Fruit fly (Drosophila melanogaster) whole organism, prepupa: Measurements from ENCODE around the gene CG33303.

ENCODE experiments used
- CG10631 ChIP-seq: fragments of 200-800 bp; sonication (Bioruptor generic); optimal IDR thresholded peaks from 2 replicates; lab custom pipeline; 2016; ENCODE audit warnings: missing biosample characterization, missing genetic modification characterization
- CG11294 ChIP-seq: fragments of 200-800 bp; sonication (Bioruptor generic); IDR thresholded peaks from 2 replicates; pipeline ENCODE4 v1.3.6; 2022; ENCODE audit warnings: missing biosample characterization, missing genetic modification characterization
- CG11762 ChIP-seq: fragments of 200-800 bp; sonication (Bioruptor generic); optimal IDR thresholded peaks from 3 replicates; lab custom pipeline; 2016; ENCODE audit warnings: missing biosample characterization, missing genetic modification characterization; ENCODE audit not compliant: insufficient read depth
- CG11902 ChIP-seq: fragments of 200-800 bp; sonication (Bioruptor generic); optimal IDR thresholded peaks from 3 replicates; lab custom pipeline; 2016; ENCODE audit warnings: missing biosample characterization, missing genetic modification characterization
- CG15336 ChIP-seq: fragments of 200-800 bp; sonication (Bioruptor generic); IDR thresholded peaks from 2 replicates; pipeline ENCODE4 v1.3.6; 2022; ENCODE audit warnings: missing biosample characterization, missing genetic modification characterization
- CG16779 ChIP-seq: fragments of 200-800 bp; sonication (Bioruptor generic); optimal IDR thresholded peaks from 3 replicates; lab custom pipeline; 2017; ENCODE audit warnings: missing biosample characterization, mild to moderate bottlenecking, missing genetic modification characterization
- CG3032 ChIP-seq: fragments of 200-800 bp; optimal IDR thresholded peaks from 2 replicates; lab custom pipeline; 2019; ENCODE audit warnings: missing biosample characterization, mild to moderate bottlenecking, missing genetic modification characterization, moderate library complexity
- CG32006 ChIP-seq: fragments of 200-800 bp; sonication (Bioruptor generic); optimal IDR thresholded peaks from 3 replicates; lab custom pipeline; 2017; ENCODE audit warnings: missing biosample characterization, mild to moderate bottlenecking, missing genetic modification characterization
- CG34406 ChIP-seq: fragments of 200-800 bp; sonication (Bioruptor generic); optimal IDR thresholded peaks from 3 replicates; lab custom pipeline; 2016; ENCODE audit warnings: missing biosample characterization, missing genetic modification characterization
- CG3919 ChIP-seq: fragments of 200-800 bp; sonication (Bioruptor generic); optimal IDR thresholded peaks from 3 replicates; lab custom pipeline; 2016; ENCODE audit warnings: missing biosample characterization, missing genetic modification characterization
- CG4318 ChIP-seq: fragments of 200-800 bp; sonication (Bioruptor generic); optimal IDR thresholded peaks from 3 replicates; lab custom pipeline; 2017; ENCODE audit warnings: missing biosample characterization, mild to moderate bottlenecking, missing genetic modification characterization
- CG6276 ChIP-seq: fragments of 200-800 bp; sonication (Bioruptor generic); optimal IDR thresholded peaks from 2 replicates; lab custom pipeline; 2017; ENCODE audit warnings: missing biosample characterization, mild to moderate bottlenecking, missing genetic modification characterization
- CG6792 ChIP-seq: fragments of 200-800 bp; sonication (Bioruptor generic); optimal IDR thresholded peaks from 3 replicates; lab custom pipeline; 2016; ENCODE audit warnings: missing biosample characterization, missing genetic modification characterization
- CG6808 ChIP-seq: fragments of 200-800 bp; sonication (Bioruptor generic); optimal IDR thresholded peaks from 3 replicates; lab custom pipeline; 2017; ENCODE audit warnings: missing biosample characterization, missing genetic modification characterization, mild to moderate bottlenecking, moderate library complexity, missing genetic modification reagents
- CG6854 ChIP-seq: fragments of 200-800 bp; sonication (Bioruptor generic); optimal IDR thresholded peaks from 2 replicates; lab custom pipeline; 2017; ENCODE audit warnings: missing biosample characterization, mild to moderate bottlenecking, missing genetic modification characterization
- CG7368 ChIP-seq: fragments of 200-800 bp; sonication (Bioruptor generic); optimal IDR thresholded peaks from 3 replicates; lab custom pipeline; 2016; ENCODE audit warnings: missing biosample characterization, missing genetic modification characterization
- CG8119 ChIP-seq: fragments of 200-800 bp; sonication (Bioruptor generic); IDR thresholded peaks from 3 replicates; pipeline ENCODE4 v1.3.6; 2022; ENCODE audit warnings: missing biosample characterization, missing genetic modification characterization
- CG8319 ChIP-seq: fragments of 200-800 bp; sonication (Bioruptor generic); optimal IDR thresholded peaks from 3 replicates; lab custom pipeline; 2016; ENCODE audit warnings: missing biosample characterization, missing genetic modification characterization
- CG8632 ChIP-seq: fragments of 200-800 bp; sonication (Bioruptor generic); optimal IDR thresholded peaks from 3 replicates; lab custom pipeline; 2016; ENCODE audit warnings: missing biosample characterization, missing genetic modification characterization
- Eip78C ChIP-seq: fragments of 200-800 bp; sonication (Bioruptor generic); peaks from one replicate; lab custom pipeline; 2016; ENCODE audit warnings: missing biosample characterization, missing genetic modification characterization
- Eip93F ChIP-seq: fragments of 200-800 bp; sonication (Bioruptor generic); optimal IDR thresholded peaks from 2 replicates; lab custom pipeline; 2016; ENCODE audit warnings: missing biosample characterization, mild to moderate bottlenecking, missing genetic modification characterization
- Ets21C ChIP-seq: fragments of 200-800 bp; sonication (Bioruptor generic); optimal IDR thresholded peaks from 3 replicates; lab custom pipeline; 2016; ENCODE audit warnings: missing biosample characterization, missing genetic modification characterization
- Gug ChIP-seq: fragments of 200-800 bp; sonication (Bioruptor generic); IDR thresholded peaks from 2 replicates; pipeline ENCODE4 v1.3.6; 2022; ENCODE audit warnings: missing biosample characterization, missing genetic modification characterization
- Hr4 ChIP-seq: fragments of 200-800 bp; sonication (Bioruptor generic); optimal IDR thresholded peaks from 3 replicates; lab custom pipeline; 2016; ENCODE audit warnings: missing biosample characterization, missing genetic modification characterization
- Lpt ChIP-seq: fragments of 200-800 bp; sonication (Bioruptor generic); optimal IDR thresholded peaks from 3 replicates; lab custom pipeline; 2016; ENCODE audit warnings: missing biosample characterization, missing genetic modification characterization
- Met ChIP-seq: fragments of 200-800 bp; sonication (Bioruptor generic); optimal IDR thresholded peaks from 3 replicates; lab custom pipeline; 2016; ENCODE audit warnings: missing biosample characterization, missing genetic modification characterization
- OdsH ChIP-seq: fragments of 200-800 bp; sonication (Bioruptor generic); optimal IDR thresholded peaks from 3 replicates; lab custom pipeline; 2016; ENCODE audit warnings: missing biosample characterization, missing genetic modification characterization
- Smox ChIP-seq: fragments of 200-800 bp; sonication (Bioruptor generic); optimal IDR thresholded peaks from 3 replicates; lab custom pipeline; 2016; ENCODE audit warnings: missing biosample characterization, missing genetic modification characterization
- Sox15 ChIP-seq: fragments of 200-800 bp; sonication (Bioruptor generic); optimal IDR thresholded peaks from 3 replicates; lab custom pipeline; 2016; ENCODE audit warnings: missing biosample characterization, missing genetic modification characterization
- achi ChIP-seq: fragments of 200-800 bp; sonication (Bioruptor generic); optimal IDR thresholded peaks from 3 replicates; lab custom pipeline; 2016; ENCODE audit warnings: missing biosample characterization, missing genetic modification characterization
- acj6 ChIP-seq: fragments of 200-800 bp; sonication (Bioruptor generic); optimal IDR thresholded peaks from 3 replicates; lab custom pipeline; 2016; ENCODE audit warnings: missing biosample characterization, missing genetic modification characterization
- dac ChIP-seq: fragments of 200-800 bp; sonication (Bioruptor generic); optimal IDR thresholded peaks from 2 replicates; lab custom pipeline; 2017; ENCODE audit warnings: missing biosample characterization, mild to moderate bottlenecking, missing genetic modification characterization
- dsx ChIP-seq: fragments of 200-800 bp; optimal IDR thresholded peaks from 3 replicates; lab custom pipeline; 2019; ENCODE audit warnings: missing biosample characterization, mild to moderate bottlenecking, missing genetic modification characterization, moderate library complexity; ENCODE audit not compliant: poor library complexity, severe bottlenecking
- eg ChIP-seq: fragments of 200-800 bp; sonication (Bioruptor generic); IDR thresholded peaks from 3 replicates; pipeline ENCODE4 v1.3.6; 2022; ENCODE audit warnings: missing biosample characterization, missing genetic modification characterization
- esn ChIP-seq: fragments of 200-800 bp; sonication (Bioruptor generic); optimal IDR thresholded peaks from 2 replicates; lab custom pipeline; 2016; ENCODE audit warnings: missing biosample characterization, mild to moderate bottlenecking, missing genetic modification characterization, moderate library complexity
- fd59A ChIP-seq: fragments of 200-800 bp; sonication (Bioruptor generic); optimal IDR thresholded peaks from 2 replicates; lab custom pipeline; 2017; ENCODE audit warnings: missing biosample characterization, mild to moderate bottlenecking, missing genetic modification characterization, missing genetic modification reagents
- net ChIP-seq: fragments of 200-800 bp; sonication (Bioruptor generic); optimal IDR thresholded peaks from 3 replicates; lab custom pipeline; 2016; ENCODE audit warnings: missing biosample characterization, missing genetic modification characterization
- pdm3 ChIP-seq: fragments of 200-800 bp; sonication (Bioruptor generic); optimal IDR thresholded peaks from 3 replicates; lab custom pipeline; 2016; ENCODE audit warnings: missing biosample characterization, missing genetic modification characterization
- spab ChIP-seq: fragments of 200-800 bp; sonication (Bioruptor generic); optimal IDR thresholded peaks from 2 replicates; lab custom pipeline; 2017; ENCODE audit warnings: missing biosample characterization, mild to moderate bottlenecking, missing genetic modification characterization, missing genetic modification reagents
- vri ChIP-seq: fragments of 200-800 bp; sonication (Bioruptor generic); optimal IDR thresholded peaks from 3 replicates; lab custom pipeline; 2016; ENCODE audit warnings: missing biosample characterization, mild to moderate bottlenecking, missing genetic modification characterization

The CG33303 gene

DNA sequence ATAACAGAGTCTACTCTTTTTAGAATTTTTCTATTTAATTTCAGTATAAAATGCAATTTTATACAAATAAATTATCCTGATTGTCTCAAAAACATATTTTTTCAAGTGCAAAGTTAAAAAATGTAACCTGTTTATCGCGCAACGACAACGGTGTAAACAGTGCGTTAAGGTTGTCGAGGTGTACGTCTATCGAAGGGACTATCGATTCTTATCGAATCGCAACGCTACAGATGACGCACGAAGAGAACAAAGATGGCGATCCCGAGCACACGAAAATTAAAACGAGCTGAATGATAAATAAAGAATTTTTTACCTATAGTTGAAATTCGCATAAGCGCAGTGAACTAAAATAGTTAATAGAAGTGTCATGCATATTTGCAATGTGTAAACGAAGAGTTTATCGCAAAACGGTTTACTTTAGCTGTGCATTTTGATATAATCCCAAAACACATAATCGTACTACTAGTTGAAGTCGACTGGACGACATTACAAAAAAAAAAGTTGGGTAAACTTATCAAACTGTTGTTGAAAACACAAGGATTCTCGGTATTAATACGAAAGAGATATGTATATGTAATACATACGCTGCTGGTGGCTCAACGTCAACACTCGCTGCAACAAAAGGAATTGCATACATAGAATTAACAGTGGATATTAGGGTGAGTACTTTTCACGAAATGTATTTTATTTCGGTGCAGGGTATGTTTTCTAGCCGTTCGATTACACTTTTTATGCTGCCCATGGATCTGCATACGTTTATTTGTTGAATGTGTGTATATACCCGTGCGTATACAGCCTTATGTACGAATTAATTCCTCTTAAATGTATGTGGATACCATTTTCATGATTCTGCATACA lies 12.5 kb upstream of the CG33303 start, which contains the start of gene da (continued):
- TF ChIP-seq dsx (GFP tag; lab: Kevin White, UChicago) (peak; percentile 29), Eip93F (GFP tag; lab: Kevin White, UChicago) (peak; percentile 21), Lpt (GFP tag; lab: Kevin White, UChicago) (no peak), CG6792 (GFP tag; lab: Kevin White, UChicago) (peak; percentile 36), Gug (GFP tag; lab: Robert Waterston, UW) (no peak), acj6 (GFP tag; lab: Kevin White, UChicago) (peak; percentile 38), CG8119 (GFP tag; lab: Robert Waterston, UW) (no peak; the same call in 2 of the 3 replicates), Smox (peak; percentile 56), CG10631 (GFP tag; lab: Kevin White, UChicago) (no peak), CG3919 (GFP tag; lab: Kevin White, UChicago) (no peak), CG6808 (GFP tag; lab: Kevin White, UChicago) (no peak), Met (peak; percentile 62), esn (GFP tag; lab: Kevin White, UChicago) (peak; percentile 66), eg (no peak; the same call in 1 of the 3 replicates), CG16779 (tag; lab: Kevin White, UChicago) (no peak), CG11294 (GFP tag; lab: Robert Waterston, UW) (no peak), spab (no peak), net (GFP tag; lab: Kevin White, UChicago) (peak; percentile 23), CG8319 (no peak), achi (peak; percentile 45), Ets21C (peak; percentile 12), CG32006 (GFP tag; lab: Kevin White, UChicago) (no peak), dac (GFP tag; lab: Kevin White, UChicago) (peak; percentile 8), CG4318 (GFP tag; lab: Kevin White, UChicago) (no peak), CG6276 (GFP tag; lab: Kevin White, UChicago) (no peak), Hr4 (GFP tag; lab: Kevin White, UChicago) (peak; percentile 54), CG11902 (GFP tag; lab: Kevin White, UChicago) (peak; percentile 11), pdm3 (GFP tag; lab: Kevin White, UChicago) (peak; percentile 73), Sox15 (GFP tag; lab: Kevin White, UChicago) (peak; percentile 5), OdsH (GFP tag; lab: Kevin White, UChicago) (peak; percentile 58), CG34406 (no peak), CG3032 (peak; percentile 61), CG6854 (GFP tag; lab: Kevin White, UChicago) (no peak), vri (GFP tag; lab: Kevin White, UChicago) (peak; percentile 45)

DNA sequence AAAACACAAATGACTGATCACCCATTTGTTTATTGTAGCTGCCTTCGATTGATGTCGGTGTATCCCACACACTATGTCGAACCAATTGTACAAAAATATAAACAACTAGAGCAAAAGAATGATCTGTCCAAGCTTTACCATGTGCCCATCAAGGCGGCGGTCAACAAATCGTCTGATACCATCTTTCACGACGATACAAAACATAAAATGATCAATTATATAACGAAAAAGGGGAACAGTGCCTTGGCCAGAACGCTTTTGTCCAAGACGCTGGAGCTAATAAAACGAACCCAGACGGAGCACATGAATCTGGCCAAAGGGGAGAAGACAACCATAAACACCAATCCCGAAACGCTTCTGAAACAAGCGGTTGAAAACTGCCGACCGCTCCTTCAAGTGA lies 11.3 kb upstream of the CG33303 start:
- no peak for TF ChIP-seq CG7368
- TF ChIP-seq CG6854 (GFP tag; lab: Kevin White, UChicago), result no peak
- TF ChIP-seq CG34406, result no peak
- no peak for TF ChIP-seq dsx (GFP tag; lab: Kevin White, UChicago)
- no peak for TF ChIP-seq Eip93F (GFP tag; lab: Kevin White, UChicago)
- no peak for TF ChIP-seq spab
- TF ChIP-seq CG11762 (GFP tag; lab: Kevin White, UChicago), result no peak
- no peak for TF ChIP-seq CG11902 (GFP tag; lab: Kevin White, UChicago)
- TF ChIP-seq CG6792 (GFP tag; lab: Kevin White, UChicago), result no peak
- TF ChIP-seq eg, result no peak
- TF ChIP-seq CG15336 (GFP tag; lab: Robert Waterston, UW), result no peak
- TF ChIP-seq fd59A (GFP tag; lab: Kevin White, UChicago), result no peak
- TF ChIP-seq net (GFP tag; lab: Kevin White, UChicago), result no peak
- TF ChIP-seq Eip78C (GFP tag; lab: Kevin White, UChicago), result no peak
- TF ChIP-seq CG8632, result no peak
- TF ChIP-seq acj6 (GFP tag; lab: Kevin White, UChicago), result no peak
